Fruit fly (Drosophila melanogaster): Measurements from ENCODE around the gene Chrac-16.

DNA sequence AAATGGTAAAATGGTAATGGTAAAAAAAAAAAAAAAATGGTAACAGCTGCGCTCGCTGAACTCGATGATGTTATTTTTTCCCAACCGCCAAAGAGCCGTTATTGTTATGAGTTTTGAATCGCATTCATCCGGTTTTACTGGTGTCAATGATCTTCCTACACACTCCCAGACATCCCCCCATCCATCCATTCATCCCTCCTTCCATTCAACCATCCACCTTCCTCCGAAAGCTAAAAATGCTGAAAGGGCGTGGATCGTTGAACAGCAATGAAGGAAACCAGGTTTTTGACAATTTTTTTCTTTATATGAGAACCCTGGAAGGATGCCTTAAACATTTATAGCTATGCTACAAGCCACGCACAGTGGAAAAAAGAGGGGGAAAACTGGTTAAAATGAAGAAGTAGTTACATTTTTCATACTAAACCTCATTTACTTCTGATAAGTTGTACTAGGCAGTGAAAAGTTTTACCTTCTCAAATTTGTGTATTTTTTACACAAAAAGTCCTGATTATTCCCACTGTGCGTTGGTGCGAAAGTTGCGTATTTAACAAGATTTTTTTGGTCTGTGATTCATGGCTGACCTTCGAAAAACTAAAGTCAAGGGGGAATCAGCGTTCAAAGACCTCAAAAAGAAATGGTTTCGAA, 17.7 kb downstream of the Chrac-16 start:
- TF ChIP-seq Hr96 (GFP tag; optimal IDR thresholded peaks at IDR 0.05) (no peak), tj (GFP tag; optimal IDR thresholded peaks at IDR 0.05) (no peak), toe (GFP tag; optimal IDR thresholded peaks at IDR 0.05) (no peak), ovo (GFP tag; optimal IDR thresholded peaks at IDR 0.05) (no peak), CG11617 (GFP tag; optimal IDR thresholded peaks at IDR 0.05) (no peak), cnc (optimal IDR thresholded peaks at IDR 0.05) (no peak), Mnt (GFP tag; optimal IDR thresholded peaks at IDR 0.05) (no peak), CG14711 (tag; optimal IDR thresholded peaks at IDR 0.05) (no peak), Crg-1 (GFP tag; optimal IDR thresholded peaks at IDR 0.05) (no peak), kay (GFP tag; ENCODE audit: borderline replicate concordance) (no peak), CG1620 (GFP tag; optimal IDR thresholded peaks at IDR 0.05) (no peak), bab1 (GFP tag; optimal IDR thresholded peaks at IDR 0.05) (no peak), CG7101 (tag; optimal IDR thresholded peaks at IDR 0.05) (no peak)
